Worm (Caenorhabditis elegans) whole organism, late embryonic: ENCODE measurements around the gene C43C3.4.
A peak's percentile ranks its signal among the peaks of the same experiment; 100 is the strongest.

ENCODE experiments used
- K09A11.1 ChIP-seq: sonication (generic microtip); optimal IDR thresholded peaks from 2 replicates; lab custom pipeline; 2017; ENCODE audit warnings: antibody characterized with exemption, mild to moderate bottlenecking, missing genetic modification characterization, missing compliant biosample characterization; ENCODE audit not compliant: insufficient read depth
- ama-1 ChIP-seq: fragments of 150-350 bp; optimal IDR thresholded peaks from 2 replicates; lab custom pipeline; 2014
- ceh-22 ChIP-seq: sonication (generic microtip); optimal IDR thresholded peaks from 2 replicates; lab custom pipeline; 2017; ENCODE audit warnings: missing biosample characterization, missing genetic modification characterization
- ceh-9 ChIP-seq: sonication (generic microtip); optimal IDR thresholded peaks from 2 replicates; lab custom pipeline; 2016; ENCODE audit warnings: mild to moderate bottlenecking, missing genetic modification characterization, inconsistent platforms, missing compliant biosample characterization
- ets-4 ChIP-seq: sonication (generic microtip); optimal IDR thresholded peaks from 2 replicates; lab custom pipeline; 2016; ENCODE audit warnings: missing genetic modification characterization, missing compliant biosample characterization
- hlh-6 ChIP-seq: sonication (generic microtip); optimal IDR thresholded peaks from 2 replicates; lab custom pipeline; 2016; ENCODE audit warnings: missing genotype, missing genetic modification characterization, missing compliant biosample characterization
- pha-4 ChIP-seq: fragments of 150-350 bp; optimal IDR thresholded peaks from 2 replicates; lab custom pipeline; 2018; ENCODE audit warnings: missing biosample characterization, missing genetic modification reagents, missing genetic modification characterization
- ref-2 ChIP-seq: sonication (generic microtip); optimal IDR thresholded peaks from 2 replicates; lab custom pipeline; 2016; ENCODE audit warnings: missing genetic modification characterization, missing compliant biosample characterization
- unc-42 ChIP-seq: sonication (generic microtip); optimal IDR thresholded peaks from 2 replicates; lab custom pipeline; 2016; ENCODE audit warnings: missing genotype, missing genetic modification characterization, missing compliant biosample characterization

- no peak for TF ChIP-seq pha-4
- TF ChIP-seq ets-4 (tag; lab: Kevin White, UChicago): no peak
- TF ChIP-seq ref-2: no peak
- no peak for TF ChIP-seq ceh-22 (tag; lab: Kevin White, UChicago)
- peak; percentile 12 for TF ChIP-seq unc-42
- TF ChIP-seq ama-1 (lab: Kevin White, UChicago): no peak
- TF ChIP-seq hlh-6 (tag; lab: Kevin White, UChicago): no peak
- TF ChIP-seq K09A11.1 (tag; lab: Kevin White, UChicago): no peak
- no peak for TF ChIP-seq ceh-9 (tag; lab: Kevin White, UChicago)
These were observed 28.1 kb upstream of the C43C3.4 start for ce11 chrX:9702790-9703189.
